Fruit fly (Drosophila melanogaster) whole organism, embryonic: ENCODE measurements around the gene Rip11.

ENCODE experiments used
- BtbVII ChIP-seq: fragments of 200-800 bp; sonication (Bioruptor generic); optimal IDR thresholded peaks from 3 replicates; lab custom pipeline; 2017; ENCODE audit warnings: missing biosample characterization, mild to moderate bottlenecking, missing genetic modification characterization
- CG12219 ChIP-seq: fragments of 200-800 bp; sonication (Bioruptor generic); optimal IDR thresholded peaks from 3 replicates; lab custom pipeline; 2018; ENCODE audit warnings: missing biosample characterization, mild to moderate bottlenecking, missing genetic modification characterization
- CG17328 ChIP-seq: fragments of 200-800 bp; sonication (Bioruptor generic); IDR thresholded peaks from 2 replicates; pipeline ENCODE4 v1.3.6; 2022; ENCODE audit warnings: missing biosample characterization, missing genetic modification characterization
- CG17612 ChIP-seq: fragments of 200-800 bp; sonication (Bioruptor generic); IDR thresholded peaks from 2 replicates; pipeline ENCODE4 v1.3.6; 2022; ENCODE audit warnings: missing biosample characterization, missing genetic modification characterization
- CG31388 ChIP-seq: fragments of 200-800 bp; sonication (Bioruptor generic); optimal IDR thresholded peaks from 2 replicates; lab custom pipeline; 2016; ENCODE audit warnings: missing biosample characterization, missing genetic modification characterization
- CG9437 ChIP-seq: fragments of 200-800 bp; sonication (Bioruptor generic); optimal IDR thresholded peaks from 2 replicates; lab custom pipeline; 2018; ENCODE audit warnings: missing biosample characterization, mild to moderate bottlenecking, missing genetic modification characterization
- HLH4C ChIP-seq: fragments of 200-800 bp; sonication (Bioruptor generic); IDR thresholded peaks from 3 replicates; pipeline ENCODE4 v1.3.6; 2022; ENCODE audit warnings: missing biosample characterization, missing genetic modification characterization; ENCODE audit not compliant: partially characterized antibody
- Spps ChIP-seq: fragments of 200-800 bp; sonication (Bioruptor generic); optimal IDR thresholded peaks from 2 replicates; lab custom pipeline; 2018; ENCODE audit warnings: missing biosample characterization, mild to moderate bottlenecking, missing genetic modification characterization
- bab2 ChIP-seq: fragments of 200-800 bp; sonication (Bioruptor generic); optimal IDR thresholded peaks from 2 replicates; lab custom pipeline; 2016; ENCODE audit warnings: missing biosample characterization, missing genetic modification characterization
- gem ChIP-seq: fragments of 200-800 bp; sonication (Bioruptor generic); optimal IDR thresholded peaks from 2 replicates; lab custom pipeline; 2019; ENCODE audit warnings: missing biosample characterization, mild to moderate bottlenecking, missing genetic modification characterization, moderate library complexity
- pan ChIP-seq, 4 experiments: fragments of >200 bp in 3 of 4; fragments of 200-800 bp in 1 of 4; sonication (Bioruptor generic) in 1 of 4; optimal IDR thresholded peaks in 3 of 4; IDR thresholded peaks in 1 of 4; 2 replicates each; pipeline versions ENCODE4 v1.3.6 to Lab custom; 2017 to 2022; ENCODE audit warnings: missing biosample characterization in 2 of 4, missing genetic modification characterization in 2 of 4, mixed read lengths in 1 of 4
- pho ChIP-seq: fragments of 200-800 bp; sonication (Bioruptor generic); optimal IDR thresholded peaks from 2 replicates; lab custom pipeline; 2016; ENCODE audit warnings: missing biosample characterization, missing genetic modification characterization
- psq ChIP-seq: fragments of 200-800 bp; sonication (Bioruptor generic); optimal IDR thresholded peaks from 2 replicates; lab custom pipeline; 2017; ENCODE audit warnings: missing biosample characterization, missing genetic modification characterization
- shn ChIP-seq: fragments of 200-800 bp; sonication (Bioruptor generic); optimal IDR thresholded peaks from 3 replicates; lab custom pipeline; 2016; ENCODE audit warnings: missing biosample characterization, missing genetic modification characterization

DNA sequence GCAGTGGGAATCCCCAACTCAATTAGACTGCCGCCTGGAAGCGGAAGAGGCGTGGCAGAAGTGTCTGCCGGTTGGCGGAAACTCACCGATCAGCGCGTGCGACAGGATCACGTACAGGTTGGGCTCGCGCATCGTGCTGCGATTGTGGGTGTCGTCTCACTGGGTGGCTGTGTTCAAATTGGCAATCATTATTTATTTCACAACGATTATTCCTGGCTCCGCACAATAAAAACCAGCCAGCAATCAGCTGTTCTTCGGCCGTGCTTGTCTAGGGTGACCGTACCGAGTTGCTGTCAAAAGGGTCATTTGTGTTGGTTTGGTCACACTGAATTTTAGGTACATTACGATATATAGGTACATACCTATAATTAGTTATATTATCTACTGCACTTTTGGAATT lies 9.6 kb upstream of the Rip11 start, which contains the start of gene CG6659:
- TF ChIP-seq CG9437 (GFP tag; lab: Kevin White, UChicago) (no peak), CG31388 (GFP tag; lab: Kevin White, UChicago) (no peak), pan (optimal IDR thresholded peaks at IDR 0.05; lab: Kevin White, UChicago) (no peak), pan (GFP tag; optimal IDR thresholded peaks at IDR 0.05 in 1 of 2, IDR thresholded peaks at IDR 0.05 in 1 of 2) (no peak), CG17612 (GFP tag; lab: Robert Waterston, UW) (no peak), gem (tag; lab: Kevin White, UChicago) (no peak), Spps (no peak), CG17328 (GFP tag; lab: Robert Waterston, UW) (no peak), shn (no peak), pho (GFP tag; lab: Kevin White, UChicago) (no peak), psq (no peak), HLH4C (GFP tag; lab: Robert Waterston, UW) (no peak), BtbVII (no peak), bab2 (GFP tag; lab: Kevin White, UChicago) (no peak), CG12219 (no peak)
